Worm (Caenorhabditis elegans) whole organism, midembryonic: ENCODE data around the gene F14F8.14.

ENCODE experiments used
- T22C8.4 ChIP-seq: fragments of 200-800 bp; sonication (Bioruptor generic); IDR thresholded peaks from 2 replicates; pipeline ENCODE4 v1.3.6; 2022; ENCODE audit warnings: missing genetic modification characterization, missing compliant biosample characterization
- cog-1 ChIP-seq: sonication (generic microtip); optimal IDR thresholded peaks from 2 replicates; lab custom pipeline; 2016; ENCODE audit warnings: missing genetic modification characterization, missing compliant biosample characterization
- flt-1 ChIP-seq: fragments of 200-800 bp; sonication (Bioruptor generic); IDR thresholded peaks from 2 replicates; pipeline ENCODE4 v1.3.6; 2022; ENCODE audit warnings: missing genetic modification characterization, missing compliant biosample characterization
- ztf-23 ChIP-seq: fragments of 200-800 bp; sonication (Bioruptor generic); IDR thresholded peaks from 2 replicates; pipeline ENCODE4 v1.3.6; 2022; ENCODE audit warnings: missing genetic modification reagents, missing genetic modification characterization, missing compliant biosample characterization
- ztf-29 ChIP-seq: fragments of 200-800 bp; sonication (Bioruptor generic); IDR thresholded peaks from 2 replicates; pipeline ENCODE4 v1.3.6; 2022; ENCODE audit warnings: missing genetic modification reagents, missing genetic modification characterization, missing compliant biosample characterization

- no peak for TF ChIP-seq ztf-29 (GFP tag; lab: Robert Waterston, UW)
- TF ChIP-seq cog-1 (tag; lab: Kevin White, UChicago), result no peak
- TF ChIP-seq flt-1 (GFP tag; lab: Robert Waterston, UW), result no peak
- no peak for TF ChIP-seq ztf-23 (GFP tag; lab: Robert Waterston, UW)
- TF ChIP-seq T22C8.4 (GFP tag; lab: Robert Waterston, UW), result no peak
Observed at ce11 chrV:16643558-16643957, 23.0 kb downstream of the F14F8.14 start, which contains the start of gene srw-77.
